Fruit fly (Drosophila melanogaster) whole organism, pupa: Measurements from ENCODE around the gene CG4271.

Experiments
- CG10348 ChIP-seq: fragments of 200-800 bp; sonication (Bioruptor generic); IDR thresholded peaks from 2 replicates; pipeline ENCODE4 v1.3.6; 2022; ENCODE audit warnings: missing biosample characterization, missing genetic modification characterization
- CG12605 ChIP-seq: fragments of 200-800 bp; sonication (Bioruptor generic); IDR thresholded peaks from 2 replicates; pipeline ENCODE4 v1.3.6; 2022; ENCODE audit warnings: missing biosample characterization, missing genetic modification characterization
- CG13204 ChIP-seq: fragments of 200-800 bp; sonication (Bioruptor generic); optimal IDR thresholded peaks from 2 replicates; lab custom pipeline; 2018; ENCODE audit warnings: missing biosample characterization, mild to moderate bottlenecking, missing genetic modification characterization, moderate library complexity
- CG14655 ChIP-seq: fragments of 200-800 bp; sonication (Bioruptor generic); optimal IDR thresholded peaks from 3 replicates; lab custom pipeline; 2017; ENCODE audit warnings: mild to moderate bottlenecking, missing biosample characterization, missing genetic modification reagents, missing genetic modification characterization
- CG15710 ChIP-seq: fragments of 200-800 bp; sonication (Bioruptor generic); optimal IDR thresholded peaks from 2 replicates; lab custom pipeline; 2018; ENCODE audit warnings: missing biosample characterization, mild to moderate bottlenecking, missing genetic modification characterization, moderate library complexity
- CG17806 ChIP-seq: fragments of 200-800 bp; sonication (Bioruptor generic); optimal IDR thresholded peaks from 2 replicates; lab custom pipeline; 2018; ENCODE audit warnings: missing biosample characterization, mild to moderate bottlenecking, missing genetic modification characterization, moderate library complexity
- CG32121 ChIP-seq: fragments of 200-800 bp; sonication (Bioruptor generic); IDR thresholded peaks from 2 replicates; pipeline ENCODE4 v1.3.6; 2022; ENCODE audit warnings: missing biosample characterization, missing genetic modification characterization
- CG34367 ChIP-seq: fragments of 200-800 bp; sonication (Bioruptor generic); optimal IDR thresholded peaks from 2 replicates; lab custom pipeline; 2018; ENCODE audit warnings: missing biosample characterization, mild to moderate bottlenecking, missing genetic modification characterization
- CG4496 ChIP-seq: fragments of 200-800 bp; sonication (Bioruptor generic); IDR thresholded peaks from 3 replicates; pipeline ENCODE4 v1.3.6; 2022; ENCODE audit warnings: missing biosample characterization, missing genetic modification characterization
- CG8159 ChIP-seq: fragments of 200-800 bp; sonication (Bioruptor generic); optimal IDR thresholded peaks from 3 replicates; lab custom pipeline; 2018; ENCODE audit warnings: missing biosample characterization, mild to moderate bottlenecking, missing genetic modification characterization, moderate library complexity
- CG8301 ChIP-seq: fragments of 200-800 bp; sonication (Bioruptor generic); optimal IDR thresholded peaks from 2 replicates; lab custom pipeline; 2018; ENCODE audit warnings: missing biosample characterization, mild to moderate bottlenecking, missing genetic modification characterization
- CG9948 ChIP-seq: fragments of 200-800 bp; sonication (Bioruptor generic); optimal IDR thresholded peaks from 2 replicates; lab custom pipeline; 2018; ENCODE audit warnings: missing biosample characterization, mild to moderate bottlenecking, missing genetic modification characterization, moderate library complexity
- D1 ChIP-seq: fragments of 200-800 bp; sonication (Bioruptor generic); optimal IDR thresholded peaks from 2 replicates; lab custom pipeline; 2018; ENCODE audit warnings: missing biosample characterization, mild to moderate bottlenecking, missing genetic modification characterization, moderate library complexity
- EcR ChIP-seq: fragments of 200-800 bp; sonication (Bioruptor generic); optimal IDR thresholded peaks from 3 replicates; lab custom pipeline; 2019; ENCODE audit warnings: missing biosample characterization, missing genetic modification characterization, mild to moderate bottlenecking, moderate library complexity, missing genetic modification reagents
- Ets98B ChIP-seq: fragments of 200-800 bp; sonication (Bioruptor generic); IDR thresholded peaks from 2 replicates; pipeline ENCODE4 v1.3.6; 2022; ENCODE audit warnings: missing biosample characterization, missing genetic modification characterization
- Pif1A ChIP-seq: fragments of 200-800 bp; sonication (Bioruptor generic); optimal IDR thresholded peaks from 3 replicates; lab custom pipeline; 2016; ENCODE audit warnings: missing biosample characterization, missing genetic modification characterization
- Pif1B ChIP-seq: fragments of 200-800 bp; sonication (Bioruptor generic); optimal IDR thresholded peaks from 3 replicates; lab custom pipeline; 2016; ENCODE audit warnings: missing biosample characterization, missing genetic modification characterization
- Snoo ChIP-seq: fragments of 200-800 bp; sonication (Bioruptor generic); optimal IDR thresholded peaks from 3 replicates; lab custom pipeline; 2017; ENCODE audit warnings: missing biosample characterization, mild to moderate bottlenecking, missing genetic modification characterization, inconsistent platforms
- fd96Ca ChIP-seq: fragments of 200-800 bp; sonication (Bioruptor generic); IDR thresholded peaks from 3 replicates; pipeline ENCODE4 v1.3.6; 2022; ENCODE audit warnings: missing biosample characterization, missing genetic modification characterization
- gl ChIP-seq: fragments of 200-800 bp; sonication (Bioruptor generic); optimal IDR thresholded peaks from 2 replicates; lab custom pipeline; 2018; ENCODE audit warnings: missing biosample characterization, mild to moderate bottlenecking, missing genetic modification characterization
- rn ChIP-seq: fragments of 200-800 bp; sonication (Bioruptor generic); IDR thresholded peaks from 2 replicates; pipeline ENCODE4 v1.3.6; 2022; ENCODE audit warnings: missing biosample characterization, missing genetic modification characterization

Gene CG4271

dm6 chr2L:2284863-2285262 lies at the start of gene CG4271:
CG4271 (plus strand) TSS chr2L:2285163.
- TF ChIP-seq D1 (tag; lab: Kevin White, UChicago): no peak
- TF ChIP-seq fd96Ca (GFP tag; lab: Robert Waterston, UW): no peak
- no peak for TF ChIP-seq CG10348 (GFP tag; lab: Robert Waterston, UW)
- no peak for TF ChIP-seq CG4496 (GFP tag; lab: Robert Waterston, UW)
- no peak for TF ChIP-seq rn (GFP tag; lab: Robert Waterston, UW)

DNA sequence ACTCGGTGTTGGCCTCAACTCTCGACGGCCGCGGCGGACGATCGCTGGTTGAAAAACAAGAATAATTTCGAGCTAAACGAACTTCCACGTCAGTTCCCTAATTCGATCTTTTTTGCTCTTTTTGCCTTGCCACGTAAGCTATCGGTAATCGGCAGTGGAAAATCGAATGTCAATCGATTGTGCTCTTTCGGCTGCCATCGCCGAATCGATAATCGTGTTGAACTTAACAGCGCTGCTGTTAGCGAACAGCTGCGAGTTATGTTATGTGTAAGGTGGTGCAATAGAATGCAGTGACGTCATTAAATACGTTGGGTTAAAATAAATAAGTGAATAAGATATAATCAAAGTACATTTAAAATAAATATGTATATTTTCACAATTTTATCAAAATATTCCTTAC lies 48.2 kb upstream of the CG4271 start, which contains the start of gene Sec24CD:
Sec24CD (minus strand) TSS at position 123 of the 400 bp plus-strand sequence.
- TF ChIP-seq Pif1B (no peak), CG14655 (GFP tag; lab: Kevin White, UChicago) (no peak), Snoo (no peak), CG8159 (tag; lab: Kevin White, UChicago) (no peak), D1 (tag; lab: Kevin White, UChicago) (no peak), EcR (GFP tag; lab: Kevin White, UChicago) (peak; percentile 36), CG9948 (tag; lab: Kevin White, UChicago) (no peak)
- TF ChIP-seq, all 21 proteins: peak for 1

DNA sequence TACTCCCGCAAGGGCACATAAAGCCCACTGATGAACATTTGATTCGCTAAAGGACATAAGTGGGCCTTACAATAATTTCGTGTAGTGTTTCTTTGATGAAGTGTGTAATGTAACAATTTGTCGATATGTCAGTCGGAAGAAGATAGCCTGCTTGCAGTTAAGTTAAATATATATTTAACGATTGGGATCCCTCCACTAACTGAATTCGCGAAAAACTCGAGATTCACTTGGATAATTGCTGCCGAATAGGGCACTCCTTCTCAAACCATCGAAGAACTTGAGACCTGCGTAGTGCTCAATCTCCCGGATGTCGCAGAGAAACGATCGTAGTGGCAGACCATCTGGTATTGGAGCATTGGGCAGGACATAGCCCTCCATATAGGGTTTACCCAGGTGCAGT lies 46.8 kb upstream of the CG4271 start, which contains the start of gene Tengl3:
Tengl3 (minus strand) TSS at position 101 of the 400 bp plus-strand sequence.
- TF ChIP-seq Pif1A: no peak
- TF ChIP-seq CG9948 (tag; lab: Kevin White, UChicago): no peak
- no peak for TF ChIP-seq rn (GFP tag; lab: Robert Waterston, UW)
- no peak for TF ChIP-seq CG32121 (GFP tag; lab: Robert Waterston, UW)

DNA sequence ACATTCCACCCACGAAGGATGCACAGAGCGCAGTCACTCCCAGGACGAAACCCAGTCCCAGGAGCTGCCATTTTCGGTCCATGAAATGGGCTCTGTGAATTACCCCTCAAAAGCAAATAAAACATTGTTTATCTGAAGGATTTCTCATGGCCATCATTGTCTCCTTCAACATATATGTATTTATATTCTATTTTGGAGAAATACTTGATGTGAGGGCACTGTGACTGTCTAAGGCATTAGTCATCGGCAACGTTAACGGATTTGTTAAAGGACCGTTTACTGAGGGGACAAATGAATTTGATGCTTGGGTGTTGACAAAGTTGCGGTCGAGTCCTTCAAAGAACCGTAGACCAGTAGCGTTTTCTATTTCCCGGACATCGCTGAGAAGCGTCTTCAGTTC lies 45.7 kb upstream of the CG4271 start, which contains the start of gene Tengl2:
Tengl2 (minus strand) TSS at position 101 of the 400 bp plus-strand sequence.
- TF ChIP-seq gl (tag; lab: Kevin White, UChicago) (no peak), fd96Ca (GFP tag; lab: Robert Waterston, UW) (no peak), rn (GFP tag; lab: Robert Waterston, UW) (no peak), CG8159 (tag; lab: Kevin White, UChicago) (no peak), CG4496 (GFP tag; lab: Robert Waterston, UW) (no peak), CG13204 (GFP tag; lab: Kevin White, UChicago) (no peak), Pif1A (no peak), CG34367 (tag; lab: Kevin White, UChicago) (no peak), CG14655 (GFP tag; lab: Kevin White, UChicago) (no peak), CG9948 (tag; lab: Kevin White, UChicago) (no peak), Snoo (no peak), CG12605 (no peak), D1 (tag; lab: Kevin White, UChicago) (no peak), CG17806 (no peak), EcR (GFP tag; lab: Kevin White, UChicago) (no peak), CG8301 (no peak), CG15710 (no peak), CG10348 (GFP tag; lab: Robert Waterston, UW) (no peak)

dm6 chr2L:2240493-2240892 lies 44.5 kb upstream of the CG4271 start, which contains the start of gene Tengl1:
Tengl1 (minus strand) TSS chr2L:2240593.
- TF ChIP-seq rn (GFP tag; lab: Robert Waterston, UW) (no peak), CG34367 (tag; lab: Kevin White, UChicago) (no peak), D1 (tag; lab: Kevin White, UChicago) (no peak)

DNA sequence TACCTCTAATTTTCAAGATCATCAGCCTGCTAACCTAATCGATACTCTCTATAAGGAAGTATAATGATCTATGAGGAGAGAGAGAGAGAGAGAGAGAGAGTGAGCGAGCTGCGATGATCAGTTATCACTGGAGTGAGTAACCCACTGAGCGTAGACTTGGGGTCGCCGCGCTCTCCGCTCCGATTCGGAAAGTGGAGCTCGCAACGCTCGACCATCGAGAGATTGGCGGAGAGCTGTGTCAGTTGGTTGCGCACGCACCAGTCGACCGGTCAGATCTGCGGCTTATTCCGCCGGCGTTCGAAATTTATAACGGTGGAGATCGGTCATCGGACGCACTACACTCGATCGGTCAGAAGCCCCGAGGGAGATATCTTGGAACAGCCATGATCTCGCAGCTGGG lies 42.8 kb upstream of the CG4271 start, which contains the start of gene CG4267:
CG4267 (plus strand) TSS at position 240 of the 400 bp plus-strand sequence.
- no peak for TF ChIP-seq Snoo
- no peak for TF ChIP-seq CG12605
- TF ChIP-seq Pif1B: no peak
- TF ChIP-seq CG8301: no peak
- peak; percentile 67 for TF ChIP-seq CG4496 (GFP tag; lab: Robert Waterston, UW)
- peak; percentile 52; the same call in 1 of the 3 replicates for TF ChIP-seq fd96Ca (GFP tag; lab: Robert Waterston, UW)
- TF ChIP-seq CG8159 (tag; lab: Kevin White, UChicago): no peak
- no peak for TF ChIP-seq rn (GFP tag; lab: Robert Waterston, UW)
- TF ChIP-seq EcR (GFP tag; lab: Kevin White, UChicago): peak; percentile 74
- TF ChIP-seq CG9948 (tag; lab: Kevin White, UChicago): no peak
- no peak for TF ChIP-seq gl (tag; lab: Kevin White, UChicago)
- no peak for TF ChIP-seq CG17806
- TF ChIP-seq CG10348 (GFP tag; lab: Robert Waterston, UW): 0 out of 2 replicates have a peak, but pooled peaks have one; percentile 23
- TF ChIP-seq CG14655 (GFP tag; lab: Kevin White, UChicago): no peak
- no peak for TF ChIP-seq Pif1A
- TF ChIP-seq D1 (tag; lab: Kevin White, UChicago): no peak
- no peak for TF ChIP-seq CG34367 (tag; lab: Kevin White, UChicago)
- TF ChIP-seq CG13204 (GFP tag; lab: Kevin White, UChicago): no peak
- no peak for TF ChIP-seq CG15710
- peak; percentile 20; the same call in 1 of the 2 replicates for TF ChIP-seq Ets98B (GFP tag; lab: Robert Waterston, UW)
- 0 out of 2 replicates have a peak, but pooled peaks have one; percentile 12 for TF ChIP-seq CG32121 (GFP tag; lab: Robert Waterston, UW)

dm6 chr2L:2242783-2243182 lies 42.2 kb upstream of the CG4271 start:
- TF ChIP-seq CG17806 (no peak), CG32121 (GFP tag; lab: Robert Waterston, UW) (no peak)
